Fruit fly (Drosophila melanogaster): ENCODE measurements around the gene CG42613.

Gene CG42613

dm6 chr3R:18928918-18929705, at the start of gene CG42613 (continued):
- no peak for TF ChIP-seq corto (GFP tag; optimal IDR thresholded peaks at IDR 0.05)
- TF ChIP-seq Meics (GFP tag; optimal IDR thresholded peaks at IDR 0.05): peak; percentile 87
- peak; percentile 56 for TF ChIP-seq dmrt11E (tag; optimal IDR thresholded peaks at IDR 0.05)
- peak; percentile 85 for TF ChIP-seq CG13775 (GFP tag; optimal IDR thresholded peaks at IDR 0.05)
- peak; percentile 60 for TF ChIP-seq CG12219 (GFP tag; optimal IDR thresholded peaks at IDR 0.05)
- peak; percentile 2 for TF ChIP-seq CG3065 (GFP tag; optimal IDR thresholded peaks at IDR 0.05)
- no peak for TF ChIP-seq Nf-YC (tag; optimal IDR thresholded peaks at IDR 0.05)
- TF ChIP-seq Elba2 (GFP tag; optimal IDR thresholded peaks at IDR 0.05): no peak
- peak; percentile 50 for TF ChIP-seq CG10267 (tag; optimal IDR thresholded peaks at IDR 0.05)
- TF ChIP-seq CG6175 (GFP tag; IDR thresholded peaks at IDR 0.05): no peak
- peak; percentile 72; the same call in 1 of the 2 replicates for TF ChIP-seq H2.0 (GFP tag; IDR thresholded peaks at IDR 0.05)
- peak; percentile 56; the same call in 2 of the 3 replicates for TF ChIP-seq CG34422 (GFP tag; IDR thresholded peaks at IDR 0.05)
- peak; percentile 71 for TF ChIP-seq CG15514 (GFP tag; optimal IDR thresholded peaks at IDR 0.05)
- TF ChIP-seq z (GFP tag; IDR thresholded peaks at IDR 0.05): 0 out of 3 replicates have a peak, but pooled peaks have one; percentile 55
- TF ChIP-seq yki (optimal IDR thresholded peaks at IDR 0.05): no peak
- no peak for TF ChIP-seq lbe (GFP tag; optimal IDR thresholded peaks at IDR 0.05)
- no peak for TF ChIP-seq cato (GFP tag; optimal IDR thresholded peaks at IDR 0.05; ENCODE audit: borderline replicate concordance)
- TF ChIP-seq wor (GFP tag; IDR thresholded peaks at IDR 0.05): no peak
- TF ChIP-seq CG31224 (GFP tag; IDR thresholded peaks at IDR 0.05): 0 out of 2 replicates have a peak, but pooled peaks have one; percentile 23
- TF ChIP-seq gem (tag; optimal IDR thresholded peaks at IDR 0.05): peak; percentile 52
- TF ChIP-seq lola (GFP tag; optimal IDR thresholded peaks at IDR 0.05): peak in 1 of 3 experiments; percentile 50
- TF ChIP-seq tll (GFP tag; optimal IDR thresholded peaks at IDR 0.05): no peak
- TF ChIP-seq CG7271 (tag; optimal IDR thresholded peaks at IDR 0.05): peak; percentile 89
- no peak for TF ChIP-seq CG4617 (GFP tag; optimal IDR thresholded peaks at IDR 0.05; ENCODE audit: borderline replicate concordance)
- TF ChIP-seq pzg (GFP tag; optimal IDR thresholded peaks at IDR 0.05): peak; percentile 15
- TF ChIP-seq CG15479 (GFP tag; optimal IDR thresholded peaks at IDR 0.05): no peak
- TF ChIP-seq CG9797 (GFP tag; optimal IDR thresholded peaks at IDR 0.05): peak; percentile 27
- TF ChIP-seq CG7839 (tag; optimal IDR thresholded peaks at IDR 0.05): peak; percentile 37
- peak; percentile 99 for TF ChIP-seq CG15601 (tag; optimal IDR thresholded peaks at IDR 0.05)
- peak; percentile 63; the same call in 1 of the 2 replicates for TF ChIP-seq CG10959 (GFP tag; IDR thresholded peaks at IDR 0.05)
- peak; percentile 66 for TF ChIP-seq CG11247 (GFP tag; IDR thresholded peaks at IDR 0.05)
- peak; percentile 15 for TF ChIP-seq CG3995 (GFP tag; optimal IDR thresholded peaks at IDR 0.05)
- TF ChIP-seq CG12155 (GFP tag; optimal IDR thresholded peaks at IDR 0.05): no peak
- peak; percentile 57 for TF ChIP-seq CG15269 (tag; optimal IDR thresholded peaks at IDR 0.05)
- TF ChIP-seq Hr51 (GFP tag; optimal IDR thresholded peaks at IDR 0.05): peak; percentile 43 to 44
- peak; percentile 28 for TF ChIP-seq pho (GFP tag; optimal IDR thresholded peaks at IDR 0.05)
- TF ChIP-seq vvl (GFP tag; IDR thresholded peaks at IDR 0.05): peak; percentile 57; the same call in 1 of the 2 replicates
- no peak for TF ChIP-seq CG11093 (GFP tag; IDR thresholded peaks at IDR 0.05)
- peak; percentile 73 for TF ChIP-seq BEAF-32 (GFP tag; optimal IDR thresholded peaks at IDR 0.05)
- TF ChIP-seq CG14860 (GFP tag; IDR thresholded peaks at IDR 0.05; ENCODE audit: partially characterized antibody): no peak
- TF ChIP-seq fd64A (GFP tag; optimal IDR thresholded peaks at IDR 0.05): peak; percentile 80
- TF ChIP-seq CG16815 (GFP tag; optimal IDR thresholded peaks at IDR 0.05): peak; percentile 45
- TF ChIP-seq CG4424 (GFP tag; optimal IDR thresholded peaks at IDR 0.05): peak; percentile 61
- TF ChIP-seq CG4820 (GFP tag; optimal IDR thresholded peaks at IDR 0.05): no peak
- no peak for TF ChIP-seq bab2 (GFP tag; optimal IDR thresholded peaks at IDR 0.05)
- TF ChIP-seq CG17186 (GFP tag; optimal IDR thresholded peaks at IDR 0.05): peak; percentile 72
- no peak for TF ChIP-seq B-H2 (GFP tag; optimal IDR thresholded peaks at IDR 0.05)
